Worm (Caenorhabditis elegans) whole organism, L1 larva: ENCODE results near the gene srt-5.
A peak's percentile ranks its signal among the peaks of the same experiment; 100 is the strongest.

ENCODE experiments used
- C04F5.9 ChIP-seq: sonication (generic microtip); optimal IDR thresholded peaks from 2 replicates; lab custom pipeline; 2016; ENCODE audit warnings: missing genetic modification characterization, missing compliant biosample characterization
- C16A3.4 ChIP-seq: fragments of 150-350 bp; optimal IDR thresholded peaks from 2 replicates; lab custom pipeline; 2014; ENCODE audit warnings: missing biosample characterization, missing genetic modification characterization
- C34B4.2 ChIP-seq: sonication (generic microtip); optimal IDR thresholded peaks from 2 replicates; lab custom pipeline; 2017; ENCODE audit warnings: mild to moderate bottlenecking, missing genetic modification characterization, missing compliant biosample characterization
- alr-1 ChIP-seq: fragments of 200-800 bp; sonication (Bioruptor generic); optimal IDR thresholded peaks from 2 replicates; lab custom pipeline; 2018; ENCODE audit warnings: borderline replicate concordance, mild to moderate bottlenecking, missing genetic modification characterization, missing compliant biosample characterization
- aly-2 ChIP-seq: fragments of 150-350 bp; optimal IDR thresholded peaks from 2 replicates; lab custom pipeline; 2014; ENCODE audit warnings: missing biosample characterization, missing genetic modification characterization
- blmp-1 ChIP-seq: fragments of 150-350 bp; optimal IDR thresholded peaks from 2 replicates; lab custom pipeline; 2014; ENCODE audit warnings: missing biosample characterization, missing genetic modification characterization
- ceh-82 ChIP-seq, 3 experiments: fragments of 150-350 bp in 1 of 3; sonication (generic microtip) in 2 of 3; optimal IDR thresholded peaks; 2 replicates each; lab custom pipeline; 2014 to 2017; ENCODE audit warnings: missing biosample characterization in 3 of 3, missing genetic modification characterization in 3 of 3
- dpl-1 ChIP-seq, 3 experiments: fragments of 150-350 bp in 2 of 3; sonication (generic microtip) in 1 of 3; optimal IDR thresholded peaks; 2 replicates each; lab custom pipeline; 2014 to 2017; ENCODE audit warnings: missing biosample characterization in 3 of 3, missing genetic modification characterization in 3 of 3, missing genetic modification reagents in 3 of 3
- dsc-1 ChIP-seq: sonication (generic microtip); optimal IDR thresholded peaks from 2 replicates; lab custom pipeline; 2016; ENCODE audit warnings: mild to moderate bottlenecking, missing genetic modification characterization, missing compliant biosample characterization
- efl-1 ChIP-seq, 4 experiments: fragments of 150-350 bp; optimal IDR thresholded peaks in 3 of 4; peaks in 1 of 4; 1 replicate in 1 of 4; 2 replicates in 3 of 4; lab custom pipeline; 2014; ENCODE audit warnings: missing biosample characterization in 2 of 4, missing genetic modification characterization in 2 of 4, missing genetic modification reagents in 2 of 4
- fos-1 ChIP-seq: fragments of 150-350 bp; optimal IDR thresholded peaks from 2 replicates; lab custom pipeline; 2014; ENCODE audit warnings: missing biosample characterization, missing genetic modification characterization
- grh-1 ChIP-seq: fragments of 200-800 bp; sonication (Bioruptor generic); IDR thresholded peaks from 2 replicates; pipeline ENCODE4 v1.3.6; 2022; ENCODE audit warnings: missing genetic modification reagents, missing genetic modification characterization, missing compliant biosample characterization
- hlh-4 ChIP-seq: sonication (generic microtip); optimal IDR thresholded peaks from 2 replicates; lab custom pipeline; 2016; ENCODE audit warnings: mild to moderate bottlenecking, missing genetic modification characterization, missing compliant biosample characterization
- hpl-2 ChIP-seq: fragments of 150-350 bp; optimal IDR thresholded peaks from 2 replicates; lab custom pipeline; 2014; ENCODE audit warnings: missing biosample characterization, missing genetic modification reagents, missing genetic modification characterization
- isw-1 ChIP-seq: fragments of 200-800 bp; sonication (Bioruptor generic); IDR thresholded peaks from 2 replicates; pipeline ENCODE4 v1.3.6; 2022; ENCODE audit warnings: missing genetic modification characterization, missing compliant biosample characterization
- lin-14 ChIP-seq: fragments of 200-800 bp; sonication (Bioruptor generic); optimal IDR thresholded peaks from 2 replicates; lab custom pipeline; 2018; ENCODE audit warnings: mild to moderate bottlenecking, missing genetic modification characterization, moderate library complexity, missing compliant biosample characterization
- lin-35 ChIP-seq, 2 experiments: fragments of 150-350 bp; optimal IDR thresholded peaks; 2 replicates each; lab custom pipeline; 2014; ENCODE audit warnings: missing biosample characterization in 2 of 2, missing genetic modification characterization in 2 of 2, missing genetic modification reagents in 2 of 2
- lir-3 ChIP-seq: sonication (generic microtip); optimal IDR thresholded peaks from 2 replicates; lab custom pipeline; 2016; ENCODE audit warnings: mild to moderate bottlenecking, missing genetic modification characterization, moderate library complexity, missing compliant biosample characterization; ENCODE audit not compliant: poor library complexity
- mdl-1 ChIP-seq, 2 experiments: fragments of 150-350 bp; optimal IDR thresholded peaks; 2 replicates each; lab custom pipeline; 2014 to 2017; ENCODE audit warnings: missing biosample characterization in 2 of 2, missing genetic modification characterization in 2 of 2, inconsistent platforms in 1 of 2
- mef-2 ChIP-seq: fragments of 150-350 bp; optimal IDR thresholded peaks from 2 replicates; lab custom pipeline; 2014; ENCODE audit warnings: missing biosample characterization, missing genetic modification characterization
- mep-1 ChIP-seq: fragments of 150-350 bp; optimal IDR thresholded peaks from 2 replicates; lab custom pipeline; 2014; ENCODE audit warnings: missing biosample characterization, missing genetic modification characterization
- nhr-11 ChIP-seq: fragments of 150-350 bp; optimal IDR thresholded peaks from 2 replicates; lab custom pipeline; 2014; ENCODE audit warnings: missing biosample characterization, missing genetic modification characterization
- nhr-20 ChIP-seq: sonication (generic microtip); optimal IDR thresholded peaks from 2 replicates; lab custom pipeline; 2016; ENCODE audit warnings: mild to moderate bottlenecking, missing genetic modification characterization, missing compliant biosample characterization
- nhr-28 ChIP-seq: fragments of 150-350 bp; optimal IDR thresholded peaks from 2 replicates; lab custom pipeline; 2014; ENCODE audit warnings: missing biosample characterization, missing genetic modification characterization
- nhr-71 ChIP-seq: sonication (generic microtip); optimal IDR thresholded peaks from 2 replicates; lab custom pipeline; 2016; ENCODE audit warnings: mild to moderate bottlenecking, missing genetic modification characterization, moderate library complexity, missing compliant biosample characterization
- nhr-76 ChIP-seq: sonication (generic microtip); optimal IDR thresholded peaks from 2 replicates; lab custom pipeline; 2017; ENCODE audit warnings: missing biosample characterization, missing genetic modification characterization
- nhr-77 ChIP-seq: fragments of 150-350 bp; optimal IDR thresholded peaks from 2 replicates; lab custom pipeline; 2014; ENCODE audit warnings: missing biosample characterization, missing genetic modification characterization
- nhr-85 ChIP-seq: sonication (generic microtip); peaks from one replicate; lab custom pipeline; 2016; ENCODE audit warnings: missing genetic modification characterization, inconsistent platforms, missing compliant biosample characterization
- pag-3 ChIP-seq: sonication (generic microtip); optimal IDR thresholded peaks from 2 replicates; lab custom pipeline; 2017; ENCODE audit warnings: missing genetic modification characterization, mild to moderate bottlenecking, missing compliant biosample characterization, antibody characterized with exemption, borderline replicate concordance; ENCODE audit not compliant: insufficient read depth
- pqm-1 ChIP-seq: sonication (generic microtip); optimal IDR thresholded peaks from 3 replicates; lab custom pipeline; 2017; ENCODE audit warnings: missing biosample characterization, missing genetic modification characterization
- snu-23 ChIP-seq: sonication (generic microtip); optimal IDR thresholded peaks from 2 replicates; lab custom pipeline; 2016; ENCODE audit warnings: missing genetic modification characterization, missing compliant biosample characterization
- sox-4 ChIP-seq: sonication (generic microtip); optimal IDR thresholded peaks from 2 replicates; lab custom pipeline; 2016; ENCODE audit warnings: missing genetic modification characterization, missing compliant biosample characterization
- sup-37 ChIP-seq: fragments of 200-800 bp; sonication (Bioruptor generic); optimal IDR thresholded peaks from 2 replicates; lab custom pipeline; 2018; ENCODE audit warnings: mild to moderate bottlenecking, missing genetic modification characterization, missing compliant biosample characterization
- vab-15 ChIP-seq: sonication (generic microtip); optimal IDR thresholded peaks from 2 replicates; lab custom pipeline; 2017; ENCODE audit warnings: missing genotype, mild to moderate bottlenecking, missing genetic modification characterization, missing compliant biosample characterization
- xbp-1 ChIP-seq: sonication (generic microtip); optimal IDR thresholded peaks from 2 replicates; lab custom pipeline; 2016; ENCODE audit warnings: missing genetic modification characterization, missing compliant biosample characterization
- ztf-4 ChIP-seq: fragments of 150-350 bp; optimal IDR thresholded peaks from 2 replicates; lab custom pipeline; 2014; ENCODE audit warnings: missing biosample characterization, missing genetic modification characterization

The srt-5 gene

DNA sequence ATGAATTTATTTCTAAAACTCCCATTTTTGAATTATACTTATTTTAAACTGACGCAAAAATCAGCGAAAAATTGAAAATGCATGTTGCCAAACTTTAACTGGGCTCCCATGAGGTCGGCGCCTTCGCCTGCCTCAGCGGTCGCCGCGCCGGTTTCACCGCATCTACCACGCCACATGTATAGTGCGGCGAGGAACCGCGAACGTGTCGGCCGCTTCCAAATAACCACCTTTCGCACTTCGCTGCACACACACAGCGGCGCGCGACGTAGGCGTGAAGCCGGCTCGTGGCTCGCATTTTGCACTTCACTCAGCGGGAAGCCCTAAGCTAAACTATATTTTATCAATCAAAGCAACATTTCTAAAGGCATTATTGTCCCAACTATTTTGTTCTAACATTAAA, 19.8 kb upstream of the srt-5 start:
- TF ChIP-seq nhr-76 (tag; lab: Kevin White, UChicago) (no peak), aly-2 (tag; lab: Kevin White, UChicago) (no peak), alr-1 (no peak), nhr-28 (tag; lab: Kevin White, UChicago) (no peak), isw-1 (GFP tag; lab: Robert Waterston, UW) (no peak), mdl-1 (tag; optimal IDR thresholded peaks at IDR 0.05; lab: Kevin White, UChicago) (no peak), pag-3 (no peak), pqm-1 (tag; lab: Kevin White, UChicago) (no peak), dsc-1 (tag; lab: Kevin White, UChicago) (no peak), nhr-77 (tag; lab: Kevin White, UChicago) (no peak), nhr-11 (tag; lab: Kevin White, UChicago) (no peak), ceh-82 (tag; optimal IDR thresholded peaks at IDR 0.05; lab: Kevin White, UChicago) (no peak), xbp-1 (tag; lab: Kevin White, UChicago) (no peak), C16A3.4 (no peak), hpl-2 (GFP tag; lab: Kevin White, UChicago) (no peak), C34B4.2 (tag; lab: Kevin White, UChicago) (no peak)

DNA sequence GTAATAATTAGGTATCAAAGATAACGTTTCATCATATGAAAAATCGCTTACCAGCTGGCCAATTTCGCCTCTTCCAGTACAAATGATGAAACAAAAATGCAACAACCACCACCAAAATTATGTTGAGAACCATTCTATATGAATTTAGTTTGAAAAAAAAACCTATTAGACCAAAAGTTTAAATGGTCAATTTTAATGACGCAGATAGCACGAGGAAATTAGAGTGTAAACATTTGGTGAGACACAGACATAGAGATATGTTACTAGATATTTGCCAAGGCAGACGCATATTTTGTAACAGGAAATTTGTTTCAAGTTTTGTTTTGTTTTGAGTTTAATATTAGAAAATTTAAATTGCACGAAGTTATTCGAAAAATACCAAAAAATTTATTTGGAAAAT, 13.7 kb upstream of the srt-5 start, which contains the start of gene cyp-33C9:
cyp-33C9 (minus strand) TSS at position 211 of the 400 bp plus-strand sequence.
- TF ChIP-seq vab-15 (tag; lab: Kevin White, UChicago), result no peak
- TF ChIP-seq blmp-1 (tag; lab: Kevin White, UChicago), result no peak
- TF ChIP-seq lin-35 (GFP tag; optimal IDR thresholded peaks at IDR 0.05; lab: Kevin White, UChicago), result peak in 1 of 2 experiments; percentile 17
- TF ChIP-seq efl-1 (optimal IDR thresholded peaks at IDR 0.05; lab: Kevin White, UChicago), result peak; percentile 39 to 51
- TF ChIP-seq efl-1 (GFP tag; optimal IDR thresholded peaks at IDR 0.05 in 1 of 2; lab: Kevin White, UChicago), result peak in 1 of 2 experiments; percentile 3
- TF ChIP-seq lin-14 (GFP tag; lab: Kevin White, UChicago), result no peak
- peak in 1 of 3 experiments; percentile 7 for TF ChIP-seq ceh-82 (tag; optimal IDR thresholded peaks at IDR 0.05; lab: Kevin White, UChicago)
- TF ChIP-seq lir-3 (tag; lab: Kevin White, UChicago), result no peak
- TF ChIP-seq dpl-1 (GFP tag; optimal IDR thresholded peaks at IDR 0.05; lab: Kevin White, UChicago), result peak in 2 of 3 experiments; percentile 6 to 14
- TF ChIP-seq nhr-71, result peak; percentile 32
- peak; percentile 23 for TF ChIP-seq nhr-20 (tag; lab: Kevin White, UChicago)
- no peak for TF ChIP-seq grh-1
- TF ChIP-seq alr-1, result no peak
- no peak for TF ChIP-seq fos-1 (tag; lab: Kevin White, UChicago)
- TF ChIP-seq C04F5.9, result no peak
- TF ChIP-seq mep-1 (tag; lab: Kevin White, UChicago), result peak; percentile 8
- no peak for TF ChIP-seq mef-2
- peak; percentile 54 for TF ChIP-seq nhr-85 (tag; lab: Kevin White, UChicago)

DNA sequence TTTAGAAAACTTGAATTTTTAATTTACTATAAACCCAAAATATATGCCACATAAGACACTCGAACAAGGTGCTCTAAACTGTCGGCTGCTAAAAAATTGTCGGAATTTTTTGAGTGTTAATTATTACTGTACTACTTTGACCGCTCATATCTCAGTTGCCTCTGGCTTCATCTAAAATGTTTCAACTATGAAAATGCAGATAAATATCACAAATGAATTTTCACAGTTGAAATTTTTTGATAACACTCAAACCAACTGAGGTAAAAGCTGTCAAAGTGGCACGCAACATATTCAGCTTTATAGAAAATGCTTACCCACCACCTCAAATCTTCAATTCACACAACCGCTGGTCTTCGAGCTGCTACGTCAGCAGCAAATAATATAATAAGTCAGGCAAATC, 8.1 kb upstream of the srt-5 start, which contains the start of gene acs-21:
acs-21 (plus strand) TSS at position 301 of the 400 bp plus-strand sequence.
- no peak for TF ChIP-seq dsc-1 (tag; lab: Kevin White, UChicago)

DNA sequence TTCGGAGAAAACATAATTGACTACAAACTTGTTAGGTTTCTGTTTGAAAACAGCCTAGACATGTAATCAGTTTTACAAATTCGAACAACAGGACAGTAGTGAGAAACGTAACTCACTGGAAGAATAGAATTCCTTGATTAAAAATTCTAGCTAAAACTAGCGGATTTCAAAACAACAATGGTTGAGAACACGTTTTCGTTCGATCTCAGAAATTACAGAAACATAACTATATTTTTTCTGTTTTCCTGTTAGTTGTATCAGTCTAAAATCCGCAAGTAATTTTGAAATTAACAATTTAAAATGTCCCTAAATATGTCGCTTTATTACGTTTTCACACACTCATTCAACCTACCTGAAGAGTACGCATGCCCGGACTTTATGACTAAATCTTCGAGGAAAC, 5.6 kb upstream of the srt-5 start, which contains the start of gene srt-8:
srt-8 (plus strand) TSS at position 301 of the 400 bp plus-strand sequence.
- no peak for TF ChIP-seq ceh-82 (tag; optimal IDR thresholded peaks at IDR 0.05; lab: Kevin White, UChicago)
- TF ChIP-seq nhr-77 (tag; lab: Kevin White, UChicago), result no peak
- no peak for TF ChIP-seq snu-23 (GFP tag; lab: Kevin White, UChicago)
- no peak for TF ChIP-seq blmp-1 (tag; lab: Kevin White, UChicago)
- TF ChIP-seq vab-15 (tag; lab: Kevin White, UChicago), result no peak
- TF ChIP-seq ztf-4 (tag; lab: Kevin White, UChicago), result no peak
- no peak for TF ChIP-seq xbp-1 (tag; lab: Kevin White, UChicago)
- TF ChIP-seq efl-1 (optimal IDR thresholded peaks at IDR 0.05; lab: Kevin White, UChicago), result no peak
- TF ChIP-seq efl-1 (GFP tag; optimal IDR thresholded peaks at IDR 0.05 in 1 of 2; lab: Kevin White, UChicago), result no peak
- no peak for TF ChIP-seq sup-37 (GFP tag; lab: Kevin White, UChicago)
- TF ChIP-seq C34B4.2 (tag; lab: Kevin White, UChicago), result no peak
- no peak for TF ChIP-seq sox-4 (tag; lab: Kevin White, UChicago)
- no peak for TF ChIP-seq nhr-11 (tag; lab: Kevin White, UChicago)
- no peak for TF ChIP-seq hlh-4
- TF ChIP-seq fos-1 (tag; lab: Kevin White, UChicago), result no peak
